Fruit fly (Drosophila melanogaster): ENCODE data around the gene CG17328.

dm6 chr2L:16350742-16351568, 51.2 kb downstream of the CG17328 start:
- peak; percentile 99 for TF ChIP-seq psq (optimal IDR thresholded peaks at IDR 0.05)
- no peak for TF ChIP-seq ttk (optimal IDR thresholded peaks at IDR 0.05)

All from Kc167 (cell line).